Worm (Caenorhabditis elegans) whole organism, L2 larva: ENCODE measurements around the gene mlt-10.

Source experiments
- C34F6.9 ChIP-seq: fragments of 150-350 bp; optimal IDR thresholded peaks from 2 replicates; lab custom pipeline; 2014; ENCODE audit warnings: missing biosample characterization, missing genetic modification characterization
- aly-2 ChIP-seq: fragments of 150-350 bp; optimal IDR thresholded peaks from 2 replicates; lab custom pipeline; 2014; ENCODE audit warnings: missing biosample characterization, missing genetic modification characterization
- lin-39 ChIP-seq: fragments of 150-350 bp; optimal IDR thresholded peaks from 2 replicates; lab custom pipeline; 2014; ENCODE audit warnings: missing biosample characterization, missing genetic modification reagents, missing genetic modification characterization
- unc-62 ChIP-seq: fragments of 150-350 bp; optimal IDR thresholded peaks from 2 replicates; lab custom pipeline; 2014; ENCODE audit warnings: missing biosample characterization, missing genetic modification reagents, missing genetic modification characterization
- ztf-11 ChIP-seq: sonication (generic microtip); optimal IDR thresholded peaks from 2 replicates; lab custom pipeline; 2017; ENCODE audit warnings: missing biosample characterization, missing genetic modification characterization

ce11 chrII:587533-587932, 41.0 kb downstream of the mlt-10 start, which contains the start of gene fbxb-34:
- TF ChIP-seq unc-62 (no peak), aly-2 (no peak), lin-39 (tag; lab: Kevin White, UChicago) (no peak), ztf-11 (tag; lab: Kevin White, UChicago) (no peak), C34F6.9 (tag; lab: Kevin White, UChicago) (no peak)
